Worm (Caenorhabditis elegans): ENCODE data around the gene K02D3.1.

Gene K02D3.1

ce11 chrX:13669641-13670040, 37.1 kb upstream of the K02D3.1 start (continued):
- TF ChIP-seq nhr-85 (tag): peak; percentile 51
- no peak for TF ChIP-seq hlh-4 (tag; optimal IDR thresholded peaks at IDR 0.05)
- TF ChIP-seq snpc-4 (tag; optimal IDR thresholded peaks at IDR 0.05): no peak
- peak; percentile 69 for TF ChIP-seq lin-14 (GFP tag; optimal IDR thresholded peaks at IDR 0.05)
- no peak for TF ChIP-seq pqm-1 (tag; optimal IDR thresholded peaks at IDR 0.05)
- TF ChIP-seq C34B4.2 (tag; optimal IDR thresholded peaks at IDR 0.05): no peak
- TF ChIP-seq F16B12.6 (tag; optimal IDR thresholded peaks at IDR 0.05): peak; percentile 82
- peak; percentile 48 to 73 (median 72) for TF ChIP-seq dpl-1 (GFP tag; optimal IDR thresholded peaks at IDR 0.05)
- peak; percentile 58 for TF ChIP-seq elt-2 (tag; optimal IDR thresholded peaks at IDR 0.05)
- TF ChIP-seq nhr-90 (tag; optimal IDR thresholded peaks at IDR 0.05; ENCODE audit: poor library complexity): peak; percentile 29
- no peak for TF ChIP-seq egl-27 (tag; optimal IDR thresholded peaks at IDR 0.05)
- TF ChIP-seq lin-35 (GFP tag; optimal IDR thresholded peaks at IDR 0.05): peak; percentile 26 to 80
- TF ChIP-seq ceh-63 (GFP tag; optimal IDR thresholded peaks at IDR 0.05): no peak
- TF ChIP-seq sptf-1 (tag; optimal IDR thresholded peaks at IDR 0.05): no peak
- TF ChIP-seq fkh-4 (tag; optimal IDR thresholded peaks at IDR 0.05; ENCODE audit: borderline replicate concordance): no peak
- no peak for TF ChIP-seq ztf-4 (tag; optimal IDR thresholded peaks at IDR 0.05)
- TF ChIP-seq ztf-11 (tag; optimal IDR thresholded peaks at IDR 0.05): no peak
- TF ChIP-seq nhr-19 (GFP tag; conservative IDR thresholded peaks at IDR 0.05): peak; percentile 14; the same call in 1 of the 2 replicates
- TF ChIP-seq unc-30 (tag; optimal IDR thresholded peaks at IDR 0.05): no peak
- peak; percentile 39 for TF ChIP-seq C16A3.4 (tag; optimal IDR thresholded peaks at IDR 0.05)
- peak; percentile 46 for TF ChIP-seq tbx-2 (tag; optimal IDR thresholded peaks at IDR 0.05)
- TF ChIP-seq alr-1 (tag; optimal IDR thresholded peaks at IDR 0.05; ENCODE audit: borderline replicate concordance): no peak
- TF ChIP-seq efl-3 (GFP tag; optimal IDR thresholded peaks at IDR 0.05): no peak
- TF ChIP-seq nhr-47 (tag; optimal IDR thresholded peaks at IDR 0.05): peak; percentile 45
- peak; percentile 19 for TF ChIP-seq nhr-77 (tag; optimal IDR thresholded peaks at IDR 0.05)
- TF ChIP-seq swsn-7 (tag; optimal IDR thresholded peaks at IDR 0.05): peak; percentile 13
- no peak for TF ChIP-seq ama-1 (optimal IDR thresholded peaks at IDR 0.05)
- TF ChIP-seq mdl-1 (tag; optimal IDR thresholded peaks at IDR 0.05): peak in 1 of 2 experiments; percentile 29
- no peak for TF ChIP-seq aly-2 (tag; optimal IDR thresholded peaks at IDR 0.05)
- peak; percentile 6 for TF ChIP-seq blmp-1 (tag; optimal IDR thresholded peaks at IDR 0.05)
- TF ChIP-seq irx-1 (tag; optimal IDR thresholded peaks at IDR 0.05): no peak
- peak in 2 of 3 experiments; percentile 3 to 32 for TF ChIP-seq ceh-82 (tag; optimal IDR thresholded peaks at IDR 0.05)
- no peak for TF ChIP-seq ceh-8 (GFP tag; optimal IDR thresholded peaks at IDR 0.05)
- no peak for TF ChIP-seq unc-130 (tag; optimal IDR thresholded peaks at IDR 0.05)
- peak; percentile 41 to 76 for TF ChIP-seq efl-1 (optimal IDR thresholded peaks at IDR 0.05)
- TF ChIP-seq efl-1 (GFP tag; optimal IDR thresholded peaks at IDR 0.05 in 1 of 2): peak; percentile 76 to 97
- no peak for TF ChIP-seq unc-62 (GFP tag; optimal IDR thresholded peaks at IDR 0.05)
- TF ChIP-seq mep-1 (tag; optimal IDR thresholded peaks at IDR 0.05): peak; percentile 49
- TF ChIP-seq mab-9 (GFP tag; IDR thresholded peaks at IDR 0.05): no peak
- TF ChIP-seq fkh-10 (GFP tag; optimal IDR thresholded peaks at IDR 0.05): no peak
- peak; percentile 26 for TF ChIP-seq xbp-1 (tag; optimal IDR thresholded peaks at IDR 0.05)

ce11 chrX:13670966-13671365, 35.7 kb upstream of the K02D3.1 start:
- TF ChIP-seq pqm-1 (tag; optimal IDR thresholded peaks at IDR 0.05) (no peak), rnt-1 (tag; optimal IDR thresholded peaks at IDR 0.05) (peak; percentile 34), ztf-11 (tag; optimal IDR thresholded peaks at IDR 0.05) (peak in 1 of 2 experiments; percentile 23), blmp-1 (tag; optimal IDR thresholded peaks at IDR 0.05) (peak; percentile 66), pag-3 (tag; optimal IDR thresholded peaks at IDR 0.05; ENCODE audit: borderline replicate concordance, insufficient read depth) (no peak), lin-14 (GFP tag; optimal IDR thresholded peaks at IDR 0.05) (peak; percentile 30), aly-2 (tag; optimal IDR thresholded peaks at IDR 0.05) (no peak), ztf-4 (tag; optimal IDR thresholded peaks at IDR 0.05) (no peak), elt-2 (tag; optimal IDR thresholded peaks at IDR 0.05) (no peak), hpl-2 (GFP tag; optimal IDR thresholded peaks at IDR 0.05) (no peak), sox-4 (tag; optimal IDR thresholded peaks at IDR 0.05) (no peak), mdl-1 (tag; optimal IDR thresholded peaks at IDR 0.05) (no peak), swsn-7 (tag; optimal IDR thresholded peaks at IDR 0.05) (no peak), lir-3 (tag; optimal IDR thresholded peaks at IDR 0.05; ENCODE audit: poor library complexity) (no peak)

Measured in whole organism, L1 larva.